Fruit fly (Drosophila melanogaster) whole organism, embryonic: ENCODE data around the gene Gclm.
A peak's percentile ranks its signal among the peaks of the same experiment; 100 is the strongest.

Source experiments
- Ada2b ChIP-seq: fragments of 200-800 bp; sonication (Bioruptor generic); IDR thresholded peaks from 2 replicates; pipeline ENCODE4 v1.3.6; 2022; ENCODE audit warnings: missing biosample characterization, missing genetic modification characterization
- CG10979 ChIP-seq: fragments of 200-800 bp; sonication (Bioruptor generic); optimal IDR thresholded peaks from 2 replicates; lab custom pipeline; 2018; ENCODE audit warnings: missing biosample characterization, mild to moderate bottlenecking, missing genetic modification characterization, moderate library complexity
- CG12071 ChIP-seq: fragments of 200-800 bp; sonication (Bioruptor generic); optimal IDR thresholded peaks from 3 replicates; lab custom pipeline; 2018; ENCODE audit warnings: missing biosample characterization, mild to moderate bottlenecking, missing genetic modification characterization
- CG13296 ChIP-seq: fragments of 200-800 bp; sonication (Bioruptor generic); optimal IDR thresholded peaks from 3 replicates; lab custom pipeline; 2018; ENCODE audit warnings: missing biosample characterization, mild to moderate bottlenecking, missing genetic modification characterization
- CG14050 ChIP-seq: fragments of 200-800 bp; sonication (Bioruptor generic); IDR thresholded peaks from 3 replicates; pipeline ENCODE4 v1.3.6; 2022; ENCODE audit warnings: missing biosample characterization, missing genetic modification characterization
- CG17359 ChIP-seq: fragments of 200-800 bp; sonication (Bioruptor generic); optimal IDR thresholded peaks from 3 replicates; lab custom pipeline; 2018; ENCODE audit warnings: missing biosample characterization, mild to moderate bottlenecking, missing genetic modification characterization, moderate library complexity
- CG18599 ChIP-seq: fragments of 200-800 bp; sonication (Bioruptor generic); optimal IDR thresholded peaks from 3 replicates; lab custom pipeline; 2017; ENCODE audit warnings: missing biosample characterization, missing genetic modification characterization, mild to moderate bottlenecking, moderate library complexity, missing genetic modification reagents
- CG2199 ChIP-seq: fragments of 200-800 bp; sonication (Bioruptor generic); IDR thresholded peaks from 3 replicates; pipeline ENCODE4 v1.3.6; 2022; ENCODE audit warnings: missing biosample characterization, missing genetic modification characterization
- CG2678 ChIP-seq: fragments of 200-800 bp; sonication (Bioruptor generic); optimal IDR thresholded peaks from 3 replicates; lab custom pipeline; 2019; ENCODE audit warnings: missing biosample characterization, mild to moderate bottlenecking, missing genetic modification characterization, moderate library complexity
- CG3163 ChIP-seq: fragments of 200-800 bp; sonication (Bioruptor generic); optimal IDR thresholded peaks from 3 replicates; lab custom pipeline; 2016; ENCODE audit warnings: missing biosample characterization, missing genetic modification characterization
- CG34376 ChIP-seq: fragments of 200-800 bp; sonication (Bioruptor generic); optimal IDR thresholded peaks from 2 replicates; lab custom pipeline; 2018; ENCODE audit warnings: missing biosample characterization, mild to moderate bottlenecking, missing genetic modification characterization
- CG4328 ChIP-seq: fragments of 200-800 bp; sonication (Bioruptor generic); optimal IDR thresholded peaks from 3 replicates; lab custom pipeline; 2017; ENCODE audit warnings: missing biosample characterization, missing genetic modification reagents, missing genetic modification characterization
- CG4820 ChIP-seq: fragments of 200-800 bp; sonication (Bioruptor generic); optimal IDR thresholded peaks from 3 replicates; lab custom pipeline; 2016; ENCODE audit warnings: missing biosample characterization, missing genetic modification characterization
- CG4854 ChIP-seq: fragments of 200-800 bp; sonication (Bioruptor generic); optimal IDR thresholded peaks from 2 replicates; lab custom pipeline; 2016; ENCODE audit warnings: missing biosample characterization, missing genetic modification characterization, inconsistent platforms
- CG6254 ChIP-seq: fragments of 200-800 bp; sonication (Bioruptor generic); optimal IDR thresholded peaks from 3 replicates; lab custom pipeline; 2017; ENCODE audit warnings: mild to moderate bottlenecking, missing biosample characterization, missing genetic modification reagents, missing genetic modification characterization
- CG7372 ChIP-seq: fragments of 200-800 bp; sonication (Bioruptor generic); IDR thresholded peaks from 2 replicates; pipeline ENCODE4 v1.3.6; 2022; ENCODE audit warnings: missing biosample characterization, missing genetic modification characterization
- CG8924 ChIP-seq: fragments of 200-800 bp; optimal IDR thresholded peaks from 3 replicates; lab custom pipeline; 2019; ENCODE audit warnings: missing biosample characterization, mild to moderate bottlenecking, missing genetic modification characterization, moderate library complexity
- Camta ChIP-seq: fragments of 200-800 bp; sonication (Bioruptor generic); optimal IDR thresholded peaks from 2 replicates; lab custom pipeline; 2016; ENCODE audit warnings: missing biosample characterization, missing genetic modification characterization
- Fer1 ChIP-seq: fragments of 200-800 bp; sonication (Bioruptor generic); optimal IDR thresholded peaks from 2 replicates; lab custom pipeline; 2017; ENCODE audit warnings: missing biosample characterization, mild to moderate bottlenecking, missing genetic modification characterization
- HLHmδ ChIP-seq: fragments of 200-800 bp; sonication (Bioruptor generic); optimal IDR thresholded peaks from 2 replicates; lab custom pipeline; 2018; ENCODE audit warnings: missing biosample characterization, mild to moderate bottlenecking, missing genetic modification characterization, moderate library complexity
- Hr78 ChIP-seq, 2 experiments: fragments of 200-800 bp in 1 of 2; fragments of >200 bp in 1 of 2; sonication (Bioruptor generic) in 1 of 2; optimal IDR thresholded peaks; 2 replicates each; lab custom pipeline; 2017 to 2019; ENCODE audit warnings: missing biosample characterization in 2 of 2, missing genetic modification characterization in 2 of 2, mild to moderate bottlenecking in 1 of 2, moderate library complexity in 1 of 2
- MTF-1 ChIP-seq: fragments of 200-800 bp; sonication (Bioruptor generic); optimal IDR thresholded peaks from 2 replicates; lab custom pipeline; 2018; ENCODE audit warnings: missing biosample characterization, mild to moderate bottlenecking, missing genetic modification characterization, borderline replicate concordance
- Med ChIP-seq: fragments of 200-800 bp; sonication (Bioruptor generic); peaks from one replicate; lab custom pipeline; 2016; ENCODE audit warnings: missing biosample characterization, missing genetic modification characterization, mild to moderate bottlenecking, inconsistent platforms, moderate library complexity
- PHDP ChIP-seq: fragments of 200-800 bp; sonication (Bioruptor generic); optimal IDR thresholded peaks from 3 replicates; lab custom pipeline; 2018; ENCODE audit warnings: missing biosample characterization, mild to moderate bottlenecking, missing genetic modification characterization, moderate library complexity
- Pdp1 ChIP-seq, 2 experiments: fragments of 200-800 bp; sonication (Bioruptor generic); optimal IDR thresholded peaks; 3 replicates each; lab custom pipeline; 2016; ENCODE audit warnings: missing biosample characterization in 2 of 2, missing genetic modification characterization in 2 of 2, mild to moderate bottlenecking in 1 of 2, moderate library complexity in 1 of 2
- Trl ChIP-seq, 3 experiments: fragments of >200 bp in 2 of 3; fragments of 200-800 bp in 1 of 3; sonication (Bioruptor generic) in 1 of 3; optimal IDR thresholded peaks; 2 replicates in 1 of 3; 3 replicates in 2 of 3; lab custom pipeline; 2016 to 2017; ENCODE audit warnings: missing biosample characterization in 1 of 3, missing genetic modification characterization in 1 of 3
- bbx ChIP-seq: fragments of 200-800 bp; sonication (Bioruptor generic); IDR thresholded peaks from 2 replicates; pipeline ENCODE4 v1.3.6; 2022; ENCODE audit warnings: missing biosample characterization, missing genetic modification characterization; ENCODE audit not compliant: partially characterized antibody
- caup ChIP-seq: fragments of 200-800 bp; sonication (Bioruptor generic); optimal IDR thresholded peaks from 3 replicates; lab custom pipeline; 2017; ENCODE audit warnings: missing biosample characterization, mild to moderate bottlenecking, missing genetic modification characterization, moderate library complexity; ENCODE audit not compliant: severe bottlenecking
- chinmo ChIP-seq: fragments of 200-800 bp; sonication (Bioruptor generic); IDR thresholded peaks from 4 replicates; pipeline ENCODE4 v1.3.6; 2022; ENCODE audit warnings: missing biosample characterization, missing genetic modification characterization; ENCODE audit not compliant: partially characterized antibody
- croc ChIP-seq: fragments of 200-800 bp; sonication (Bioruptor generic); conservative IDR thresholded peaks from 3 replicates; pipeline ENCODE4 v1.3.6; 2022; ENCODE audit warnings: missing biosample characterization, missing genetic modification characterization
- emc ChIP-seq: fragments of 200-800 bp; sonication (Bioruptor generic); optimal IDR thresholded peaks from 2 replicates; lab custom pipeline; 2016; ENCODE audit warnings: missing biosample characterization, missing genetic modification characterization
- exex ChIP-seq: fragments of 200-800 bp; sonication (Bioruptor generic); optimal IDR thresholded peaks from 4 replicates; lab custom pipeline; 2018; ENCODE audit warnings: missing biosample characterization, mild to moderate bottlenecking, missing genetic modification characterization, moderate library complexity
- eyg ChIP-seq: fragments of 200-800 bp; sonication (Bioruptor generic); optimal IDR thresholded peaks from 3 replicates; lab custom pipeline; 2016; ENCODE audit warnings: missing biosample characterization, missing genetic modification characterization
- fd64A ChIP-seq: fragments of 200-800 bp; sonication (Bioruptor generic); optimal IDR thresholded peaks from 3 replicates; lab custom pipeline; 2018; ENCODE audit warnings: missing biosample characterization, mild to moderate bottlenecking, missing genetic modification characterization
- fd96Cb ChIP-seq: fragments of 200-800 bp; sonication (Bioruptor generic); optimal IDR thresholded peaks from 2 replicates; lab custom pipeline; 2018; ENCODE audit warnings: missing biosample characterization, mild to moderate bottlenecking, missing genetic modification characterization, moderate library complexity
- kay ChIP-seq: fragments of 200-800 bp; sonication (Bioruptor generic); optimal IDR thresholded peaks from 2 replicates; lab custom pipeline; 2016; ENCODE audit warnings: missing biosample characterization, missing genetic modification characterization
- kni ChIP-seq: fragments of 200-800 bp; sonication (Bioruptor generic); optimal IDR thresholded peaks from 3 replicates; lab custom pipeline; 2017; ENCODE audit warnings: mild to moderate bottlenecking, missing biosample characterization, missing genetic modification reagents, missing genetic modification characterization
- lab ChIP-seq: fragments of 200-800 bp; sonication (Bioruptor generic); optimal IDR thresholded peaks from 3 replicates; lab custom pipeline; 2017; ENCODE audit warnings: missing biosample characterization, missing genetic modification characterization, mild to moderate bottlenecking, moderate library complexity, missing genetic modification reagents
- nom ChIP-seq: fragments of 200-800 bp; sonication (Bioruptor generic); optimal IDR thresholded peaks from 2 replicates; lab custom pipeline; 2017; ENCODE audit warnings: missing biosample characterization, missing genetic modification characterization, mild to moderate bottlenecking, moderate library complexity, missing genetic modification reagents
- sd ChIP-seq: fragments of 200-800 bp; sonication (Bioruptor generic); optimal IDR thresholded peaks from 3 replicates; lab custom pipeline; 2018; ENCODE audit warnings: missing biosample characterization, mild to moderate bottlenecking, missing genetic modification characterization, moderate library complexity
- sens ChIP-seq: fragments of 200-800 bp; sonication (Bioruptor generic); peaks from one replicate; lab custom pipeline; 2016; ENCODE audit warnings: missing biosample characterization, missing genetic modification characterization
- toy ChIP-seq: fragments of 200-800 bp; sonication (Bioruptor generic); IDR thresholded peaks from 2 replicates; pipeline ENCODE4 v1.3.6; 2022; ENCODE audit warnings: missing biosample characterization, missing genetic modification characterization
- wek ChIP-seq: fragments of 200-800 bp; sonication (Bioruptor generic); optimal IDR thresholded peaks from 3 replicates; lab custom pipeline; 2018; ENCODE audit warnings: missing biosample characterization, mild to moderate bottlenecking, missing genetic modification characterization, moderate library complexity
- z ChIP-seq: fragments of 200-800 bp; sonication (Bioruptor generic); IDR thresholded peaks from 3 replicates; pipeline ENCODE4 v1.3.6; 2022; ENCODE audit warnings: missing biosample characterization, missing genetic modification characterization

Gene Gclm

DNA sequence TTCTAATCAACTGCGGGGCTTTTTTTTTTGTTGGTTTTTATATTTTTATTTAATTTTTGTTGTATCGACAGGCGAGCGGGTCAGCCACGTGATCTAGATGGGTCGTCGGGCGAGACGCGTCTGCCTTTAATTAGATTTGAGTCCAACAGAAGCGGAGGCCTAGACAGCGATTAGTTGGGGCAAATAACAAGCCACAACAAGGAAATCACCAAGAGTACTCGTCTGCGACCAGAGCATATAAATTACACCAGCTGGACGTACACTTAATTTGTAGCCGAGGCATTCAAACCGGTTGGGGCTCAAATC is 1.4 kb downstream of the Gclm start (continued):
- no peak for TF ChIP-seq toy
- no peak for TF ChIP-seq CG14050 (GFP tag; lab: Robert Waterston, UW)
- no peak for TF ChIP-seq CG34376 (GFP tag; lab: Kevin White, UChicago)
- no peak for TF ChIP-seq HLHmδ (GFP tag; lab: Kevin White, UChicago)
- TF ChIP-seq croc (GFP tag; lab: Robert Waterston, UW): no peak
- no peak for TF ChIP-seq CG4854
- TF ChIP-seq, all 482 proteins: peak for 5

DNA sequence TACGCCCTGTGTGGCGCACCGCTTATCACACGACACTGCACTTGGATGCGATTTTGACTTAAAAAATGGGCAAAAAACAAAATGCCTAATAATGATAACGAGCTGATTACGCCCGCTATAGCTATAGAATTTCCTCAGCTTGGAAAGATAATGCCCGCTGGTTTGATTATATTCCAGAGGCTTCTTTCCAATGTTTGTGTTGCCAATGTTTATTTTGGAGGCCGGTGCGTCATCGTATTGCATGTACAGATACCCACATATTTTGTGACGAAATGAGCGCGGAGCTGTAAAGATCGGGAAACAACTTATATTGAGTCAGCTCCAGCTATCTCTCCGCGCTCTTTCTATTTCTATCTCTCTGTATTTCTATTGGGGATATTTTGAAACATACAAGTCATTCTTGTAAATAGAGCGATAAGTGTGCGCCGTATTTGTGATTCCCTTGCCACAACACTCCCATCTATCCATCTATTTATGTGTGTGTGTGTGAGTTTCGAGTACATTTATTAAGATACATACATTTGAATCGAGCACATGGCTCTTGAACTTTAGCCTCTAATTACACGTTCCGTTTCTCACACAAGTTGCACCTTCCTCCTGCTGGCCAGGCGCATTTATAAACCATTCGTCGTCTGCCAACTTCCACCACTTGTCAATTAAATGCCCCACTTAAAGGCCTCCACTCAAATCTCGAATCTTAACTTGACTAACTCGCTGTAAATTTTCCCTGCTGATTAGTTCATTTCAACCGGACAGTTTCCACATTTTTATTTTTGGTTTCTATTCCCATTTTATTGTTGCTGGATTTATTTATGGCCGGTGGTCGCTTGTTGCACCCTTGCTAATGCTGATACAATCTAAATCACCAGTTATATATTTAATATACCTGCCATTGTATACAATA is 2.0 kb downstream of the Gclm start:
- TF ChIP-seq nom (peak; percentile 41), chinmo (0 out of 4 replicates have a peak, but pooled peaks have one; percentile 44), CG6254 (GFP tag; lab: Kevin White, UChicago) (peak; percentile 4), Hr78 (GFP tag; optimal IDR thresholded peaks at IDR 0.05; lab: Kevin White, UChicago) (peak in 1 of 2 experiments; percentile 83), CG17359 (no peak), CG18599 (GFP tag; lab: Kevin White, UChicago) (peak; percentile 6), Ada2b (GFP tag; lab: Robert Waterston, UW) (0 out of 2 replicates have a peak, but pooled peaks have one; percentile 5), fd96Cb (tag; lab: Kevin White, UChicago) (no peak), Med (GFP tag; lab: Kevin White, UChicago) (peak; percentile 76), eyg (GFP tag; lab: Kevin White, UChicago) (peak; percentile 13), CG12071 (GFP tag; lab: Kevin White, UChicago) (peak; percentile 28), kay (peak; percentile 42), Trl (optimal IDR thresholded peaks at IDR 0.05; lab: Kevin White, UChicago) (peak in 1 of 2 experiments; percentile 35), Trl (GFP tag; optimal IDR thresholded peaks at IDR 0.05; lab: Kevin White, UChicago) (no peak), sd (tag; lab: Kevin White, UChicago) (peak; percentile 20), CG4820 (GFP tag; lab: Kevin White, UChicago) (no peak), caup (GFP tag; lab: Kevin White, UChicago) (peak; percentile 9), CG13296 (GFP tag; lab: Kevin White, UChicago) (peak; percentile 32), CG2678 (tag; lab: Kevin White, UChicago) (peak; percentile 16), lab (GFP tag; lab: Kevin White, UChicago) (peak; percentile 41), Pdp1 (GFP tag; optimal IDR thresholded peaks at IDR 0.05; lab: Kevin White, UChicago) (peak in 1 of 2 experiments; percentile 63), Camta (GFP tag; lab: Kevin White, UChicago) (peak; percentile 9), MTF-1 (GFP tag; lab: Kevin White, UChicago) (peak; percentile 27), kni (GFP tag; lab: Kevin White, UChicago) (peak; percentile 29), PHDP (peak; percentile 4), fd64A (peak; percentile 45), sens (GFP tag; lab: Kevin White, UChicago) (peak; percentile 49), CG8924 (tag; lab: Kevin White, UChicago) (no peak), bbx (0 out of 2 replicates have a peak, but pooled peaks have one; percentile 25), emc (no peak), CG10979 (tag; lab: Kevin White, UChicago) (peak; percentile 1), wek (GFP tag; lab: Kevin White, UChicago) (peak; percentile 43), CG3163 (GFP tag; lab: Kevin White, UChicago) (no peak), CG7372 (0 out of 2 replicates have a peak, but pooled peaks have one; percentile 31), exex (tag; lab: Kevin White, UChicago) (peak; percentile 90), CG2199 (GFP tag; lab: Robert Waterston, UW) (0 out of 3 replicates have a peak, but pooled peaks have one; percentile 63), CG4328 (GFP tag; lab: Kevin White, UChicago) (peak; percentile 3), Fer1 (GFP tag; lab: Kevin White, UChicago) (peak; percentile 27), z (GFP tag; lab: Robert Waterston, UW) (0 out of 3 replicates have a peak, but pooled peaks have one; percentile 46)
